Worm (Caenorhabditis elegans) whole organism, mixed stage, embryonic: Measurements from ENCODE around the gene tag-191.

Experiments
- blmp-1 ChIP-seq: fragments of 150-350 bp; optimal IDR thresholded peaks from 2 replicates; lab custom pipeline; 2014; ENCODE audit warnings: missing biosample characterization, missing genetic modification characterization
- ces-1 ChIP-seq: fragments of 150-350 bp; optimal IDR thresholded peaks from 2 replicates; lab custom pipeline; 2014; ENCODE audit warnings: missing biosample characterization, missing genetic modification reagents, missing genetic modification characterization
- elt-1 ChIP-seq: sonication (generic microtip); optimal IDR thresholded peaks from 2 replicates; lab custom pipeline; 2017; ENCODE audit warnings: missing genetic modification characterization, mild to moderate bottlenecking, missing compliant biosample characterization, antibody characterized with exemption, moderate library complexity, borderline replicate concordance; ENCODE audit not compliant: insufficient read depth
- elt-3 ChIP-seq: fragments of 150-350 bp; optimal IDR thresholded peaks from 2 replicates; lab custom pipeline; 2014; ENCODE audit warnings: missing biosample characterization, missing genetic modification characterization
- ham-2 ChIP-seq: fragments of 200-800 bp; sonication (Bioruptor generic); optimal IDR thresholded peaks from 2 replicates; lab custom pipeline; 2018; ENCODE audit warnings: mild to moderate bottlenecking, missing genetic modification characterization, missing compliant biosample characterization
- lsy-2 ChIP-seq: fragments of 150-350 bp; optimal IDR thresholded peaks from 2 replicates; lab custom pipeline; 2014; ENCODE audit warnings: missing biosample characterization, missing genetic modification characterization
- mep-1 ChIP-seq: fragments of 150-350 bp; optimal IDR thresholded peaks from 2 replicates; lab custom pipeline; 2017; ENCODE audit warnings: missing biosample characterization, missing genetic modification reagents, missing genetic modification characterization, inconsistent platforms
- nhr-12 ChIP-seq: fragments of 150-350 bp; optimal IDR thresholded peaks from 2 replicates; lab custom pipeline; 2014; ENCODE audit warnings: missing biosample characterization, missing genetic modification characterization
- nhr-237 ChIP-seq: fragments of 150-350 bp; optimal IDR thresholded peaks from 2 replicates; lab custom pipeline; 2014; ENCODE audit warnings: missing biosample characterization, missing genetic modification characterization
- nhr-28 ChIP-seq: fragments of 150-350 bp; optimal IDR thresholded peaks from 2 replicates; lab custom pipeline; 2014; ENCODE audit warnings: missing biosample characterization, missing genetic modification characterization
- snpc-4 ChIP-seq: fragments of 150-350 bp; optimal IDR thresholded peaks from 2 replicates; lab custom pipeline; 2014; ENCODE audit warnings: missing biosample characterization, missing genetic modification characterization
- zip-8 ChIP-seq: fragments of 150-350 bp; optimal IDR thresholded peaks from 2 replicates; lab custom pipeline; 2014; ENCODE audit warnings: missing biosample characterization, missing genetic modification characterization

DNA sequence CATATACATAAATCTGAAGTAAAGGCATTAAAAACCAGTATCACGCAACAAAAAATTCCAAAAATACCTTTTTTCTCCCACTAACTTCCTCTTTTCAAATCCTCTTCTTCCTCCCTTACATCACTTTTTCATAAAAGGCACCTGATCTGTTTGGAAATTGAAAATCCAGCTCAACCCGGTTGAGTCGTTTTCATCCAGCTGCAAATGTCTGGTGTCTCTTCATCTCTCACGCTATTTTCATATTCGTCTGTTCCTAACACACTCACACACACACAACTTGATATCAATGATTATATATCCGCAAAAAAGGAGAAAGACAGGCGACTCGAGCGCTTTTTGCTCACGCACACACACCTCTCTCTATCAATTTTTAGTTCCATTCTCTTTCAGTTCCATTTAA is 3.8 kb downstream of the tag-191 start:
- TF ChIP-seq snpc-4 (tag; lab: Kevin White, UChicago) (no peak), zip-8 (tag; lab: Kevin White, UChicago) (no peak), nhr-12 (tag; lab: Kevin White, UChicago) (no peak), nhr-237 (tag; lab: Kevin White, UChicago) (no peak), mep-1 (tag; lab: Kevin White, UChicago) (no peak), elt-1 (tag; lab: Kevin White, UChicago) (no peak), blmp-1 (tag; lab: Kevin White, UChicago) (no peak), elt-3 (tag; lab: Kevin White, UChicago) (no peak), lsy-2 (tag; lab: Kevin White, UChicago) (no peak), ces-1 (GFP tag; lab: Kevin White, UChicago) (no peak), nhr-28 (tag; lab: Kevin White, UChicago) (no peak), ham-2 (GFP tag; lab: Kevin White, UChicago) (no peak)
